Worm (Caenorhabditis elegans) whole organism, L4 larva: ENCODE data around the gene srx-74.

Source experiments
- F37D6.2 ChIP-seq: sonication (generic microtip); optimal IDR thresholded peaks from 2 replicates; lab custom pipeline; 2016; ENCODE audit warnings: mild to moderate bottlenecking, missing genetic modification characterization, missing compliant biosample characterization
- T26A8.4 ChIP-seq: fragments of 200-800 bp; sonication (Bioruptor generic); IDR thresholded peaks from 2 replicates; pipeline ENCODE4 v1.3.6; 2022; ENCODE audit warnings: missing genetic modification characterization, missing compliant biosample characterization
- Y48G9A.11 ChIP-seq: fragments of 200-800 bp; sonication (Bioruptor generic); IDR thresholded peaks from 2 replicates; pipeline ENCODE4 v1.3.6; 2022; ENCODE audit warnings: missing genetic modification reagents, missing genetic modification characterization, missing compliant biosample characterization
- aha-1 ChIP-seq: fragments of 150-350 bp; peaks from one replicate; lab custom pipeline; 2014; ENCODE audit warnings: missing biosample characterization, missing genetic modification characterization
- ama-1 ChIP-seq: fragments of 150-350 bp; optimal IDR thresholded peaks from 2 replicates; lab custom pipeline; 2014; ENCODE audit warnings: inconsistent platforms, mixed read lengths
- ceh-32 ChIP-seq: sonication (generic microtip); optimal IDR thresholded peaks from 2 replicates; lab custom pipeline; 2016; ENCODE audit warnings: mild to moderate bottlenecking, missing genetic modification characterization, missing compliant biosample characterization; ENCODE audit not compliant: poor library complexity
- ceh-82 ChIP-seq: sonication (generic microtip); optimal IDR thresholded peaks from 2 replicates; lab custom pipeline; 2017; ENCODE audit warnings: missing biosample characterization, missing genetic modification characterization
- ctbp-1 ChIP-seq: fragments of 200-800 bp; sonication (Bioruptor generic); IDR thresholded peaks from 2 replicates; pipeline ENCODE4 v1.3.6; 2022; ENCODE audit warnings: missing genetic modification reagents, missing genetic modification characterization, missing compliant biosample characterization
- dmd-6 ChIP-seq: fragments of 200-800 bp; sonication (Bioruptor generic); IDR thresholded peaks from 2 replicates; pipeline ENCODE4 v1.3.6; 2022; ENCODE audit warnings: missing genetic modification reagents, missing genetic modification characterization, missing compliant biosample characterization
- dmd-8 ChIP-seq: fragments of 200-800 bp; sonication (Bioruptor generic); IDR thresholded peaks from 2 replicates; pipeline ENCODE4 v1.3.6; 2022; ENCODE audit warnings: missing genetic modification characterization, missing compliant biosample characterization
- dpl-1 ChIP-seq: fragments of 150-350 bp; optimal IDR thresholded peaks from 2 replicates; lab custom pipeline; 2014; ENCODE audit warnings: missing biosample characterization, missing genetic modification reagents, missing genetic modification characterization
- duxl-1 ChIP-seq: sonication (generic microtip); optimal IDR thresholded peaks from 2 replicates; lab custom pipeline; 2016; ENCODE audit warnings: mild to moderate bottlenecking, missing genetic modification characterization, moderate library complexity, missing compliant biosample characterization; ENCODE audit not compliant: poor library complexity
- dve-1 ChIP-seq: sonication (generic microtip); optimal IDR thresholded peaks from 2 replicates; lab custom pipeline; 2017; ENCODE audit warnings: antibody characterized with exemption, mild to moderate bottlenecking, missing genetic modification characterization, missing compliant biosample characterization; ENCODE audit not compliant: insufficient read depth
- egl-43 ChIP-seq: fragments of 200-800 bp; sonication (Bioruptor generic); IDR thresholded peaks from 2 replicates; pipeline ENCODE4 v1.3.6; 2022; ENCODE audit warnings: missing genetic modification reagents, missing genetic modification characterization, missing compliant biosample characterization
- gei-8 ChIP-seq: fragments of 200-800 bp; sonication (Bioruptor generic); optimal IDR thresholded peaks from 2 replicates; lab custom pipeline; 2018; ENCODE audit warnings: mild to moderate bottlenecking, missing genetic modification characterization, missing compliant biosample characterization
- hlh-11 ChIP-seq: fragments of 200-800 bp; sonication (Bioruptor generic); optimal IDR thresholded peaks from 2 replicates; lab custom pipeline; 2018; ENCODE audit warnings: mild to moderate bottlenecking, missing genetic modification characterization, missing compliant biosample characterization
- jun-1 ChIP-seq: fragments of 150-350 bp; optimal IDR thresholded peaks from 2 replicates; lab custom pipeline; 2014; ENCODE audit warnings: missing biosample characterization, missing genetic modification reagents, missing genetic modification characterization
- lin-1 ChIP-seq: fragments of 200-800 bp; sonication (Bioruptor generic); IDR thresholded peaks from 2 replicates; pipeline ENCODE4 v1.3.6; 2022; ENCODE audit warnings: missing genetic modification reagents, missing genetic modification characterization, missing compliant biosample characterization
- lin-13 ChIP-seq: fragments of 150-350 bp; optimal IDR thresholded peaks from 2 replicates; lab custom pipeline; 2014; ENCODE audit warnings: missing biosample characterization, missing genetic modification reagents, missing genetic modification characterization
- lin-29 ChIP-seq: fragments of 200-800 bp; sonication (Bioruptor generic); IDR thresholded peaks from 2 replicates; pipeline ENCODE4 v1.3.6; 2022; ENCODE audit warnings: missing genetic modification reagents, missing genetic modification characterization, missing compliant biosample characterization
- lsy-2 ChIP-seq, 2 experiments: fragments of 150-350 bp in 1 of 2; sonication (generic microtip) in 1 of 2; optimal IDR thresholded peaks; 2 replicates each; lab custom pipeline; 2014 to 2017; ENCODE audit warnings: missing biosample characterization in 2 of 2, missing genetic modification characterization in 2 of 2
- madf-5 ChIP-seq, 2 experiments: fragments of 200-800 bp; sonication (Bioruptor generic); IDR thresholded peaks; 2 replicates each; pipeline ENCODE4 v1.3.6; 2022; ENCODE audit warnings: missing compliant biosample characterization in 2 of 2, missing genetic modification characterization in 2 of 2
- madf-9 ChIP-seq: fragments of 200-800 bp; sonication (Bioruptor generic); conservative IDR thresholded peaks from 2 replicates; pipeline ENCODE4 v1.3.6; 2022; ENCODE audit warnings: missing genetic modification reagents, missing genetic modification characterization, missing compliant biosample characterization
- mes-2 ChIP-seq: sonication (generic microtip); optimal IDR thresholded peaks from 2 replicates; lab custom pipeline; 2016; ENCODE audit warnings: missing genotype, mild to moderate bottlenecking, missing genetic modification characterization, missing compliant biosample characterization; ENCODE audit not compliant: poor library complexity, severe bottlenecking
- mxl-3 ChIP-seq: fragments of 200-800 bp; sonication (Bioruptor generic); optimal IDR thresholded peaks from 2 replicates; lab custom pipeline; 2018; ENCODE audit warnings: mild to moderate bottlenecking, missing genetic modification characterization, missing compliant biosample characterization
- nhr-28 ChIP-seq: fragments of 150-350 bp; optimal IDR thresholded peaks from 2 replicates; lab custom pipeline; 2014; ENCODE audit warnings: missing biosample characterization, missing genetic modification characterization
- nhr-48 ChIP-seq: sonication (generic microtip); optimal IDR thresholded peaks from 2 replicates; lab custom pipeline; 2016; ENCODE audit warnings: mild to moderate bottlenecking, missing genetic modification characterization, missing compliant biosample characterization
- nhr-6 ChIP-seq: fragments of 150-350 bp; optimal IDR thresholded peaks from 2 replicates; lab custom pipeline; 2014; ENCODE audit warnings: missing biosample characterization, missing genetic modification characterization
- nhr-76 ChIP-seq: fragments of 150-350 bp; optimal IDR thresholded peaks from 2 replicates; lab custom pipeline; 2014; ENCODE audit warnings: missing biosample characterization, missing genetic modification characterization
- set-16 ChIP-seq: fragments of 200-800 bp; sonication (Bioruptor generic); IDR thresholded peaks from 2 replicates; pipeline ENCODE4 v1.3.6; 2022; ENCODE audit warnings: missing genetic modification reagents, missing genetic modification characterization, missing compliant biosample characterization
- snpc-4 ChIP-seq: fragments of 150-350 bp; optimal IDR thresholded peaks from 2 replicates; lab custom pipeline; 2014; ENCODE audit warnings: missing biosample characterization, missing genetic modification characterization
- spr-1 ChIP-seq: sonication (generic microtip); optimal IDR thresholded peaks from 2 replicates; lab custom pipeline; 2016; ENCODE audit warnings: mild to moderate bottlenecking, missing genetic modification characterization, missing compliant biosample characterization
- spr-3 ChIP-seq: fragments of 200-800 bp; sonication (Bioruptor generic); optimal IDR thresholded peaks from 2 replicates; lab custom pipeline; 2018; ENCODE audit warnings: mild to moderate bottlenecking, missing genetic modification characterization, missing compliant biosample characterization
- tra-1 ChIP-seq: fragments of 200-800 bp; sonication (Bioruptor generic); IDR thresholded peaks from 2 replicates; pipeline ENCODE4 v1.3.6; 2022; ENCODE audit warnings: missing genetic modification reagents, missing genetic modification characterization, missing compliant biosample characterization
- unc-62 ChIP-seq, 3 experiments: fragments of 150-350 bp in 1 of 3; sonication (generic microtip); optimal IDR thresholded peaks in 2 of 3; peaks in 1 of 3; 1 replicate in 1 of 3; 2 replicates in 2 of 3; lab custom pipeline; 2014 to 2017; ENCODE audit warnings: missing biosample characterization in 3 of 3, missing genetic modification characterization in 3 of 3, missing genetic modification reagents in 3 of 3, missing genotype in 1 of 3
- ztf-7 ChIP-seq: fragments of 150-350 bp; optimal IDR thresholded peaks from 2 replicates; lab custom pipeline; 2014; ENCODE audit warnings: missing biosample characterization, missing genetic modification characterization

srx-74 gene

DNA sequence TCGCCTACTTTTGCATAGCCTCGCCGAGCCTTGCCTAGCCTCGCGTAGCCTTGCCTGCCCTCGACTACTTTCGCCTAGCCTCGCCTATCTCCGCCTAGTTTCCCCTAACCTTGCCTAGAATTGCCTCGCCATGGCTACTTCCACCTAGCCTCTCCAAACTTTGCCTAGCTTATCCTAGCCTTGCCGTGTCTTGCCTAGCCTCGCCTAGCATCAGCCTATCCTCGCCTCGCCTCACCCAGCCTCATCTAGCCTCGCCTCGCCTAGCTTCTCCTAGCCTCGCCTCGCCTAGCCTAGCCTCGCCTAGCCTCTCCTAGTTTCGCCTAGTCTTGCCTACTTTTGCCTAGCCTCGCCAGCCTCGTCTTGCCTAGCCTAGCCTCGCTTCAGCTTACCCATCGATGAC, 4.8 kb upstream of the srx-74 start:
- TF ChIP-seq set-16 (peak; percentile 80), nhr-6 (no peak), dmd-8 (peak; percentile 45; the same call in 1 of the 2 replicates)

DNA sequence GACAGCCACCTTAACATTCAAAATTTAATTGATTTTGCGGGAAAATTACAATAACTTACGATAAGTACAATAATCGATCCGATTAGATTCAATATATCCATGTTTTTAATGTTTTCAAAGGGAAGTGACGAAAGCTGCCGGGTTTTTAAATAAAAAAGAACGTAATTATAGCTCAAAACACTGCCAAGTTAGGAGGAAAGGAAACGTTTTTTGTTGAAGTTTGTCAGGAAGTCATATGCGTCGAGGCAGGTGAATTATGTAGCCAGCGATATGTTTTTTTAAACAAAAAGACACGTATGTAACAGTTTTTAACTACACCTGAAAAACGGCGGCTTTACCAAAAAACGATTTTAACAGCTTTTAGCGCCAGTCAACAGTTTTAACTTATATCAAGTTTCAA, 3.4 kb upstream of the srx-74 start, which contains the start of gene srx-73:
srx-73 (minus strand) TSS at position 101 of the 400 bp plus-strand sequence.
- no peak for TF ChIP-seq duxl-1 (tag; lab: Kevin White, UChicago)
- TF ChIP-seq dmd-8: no peak

DNA sequence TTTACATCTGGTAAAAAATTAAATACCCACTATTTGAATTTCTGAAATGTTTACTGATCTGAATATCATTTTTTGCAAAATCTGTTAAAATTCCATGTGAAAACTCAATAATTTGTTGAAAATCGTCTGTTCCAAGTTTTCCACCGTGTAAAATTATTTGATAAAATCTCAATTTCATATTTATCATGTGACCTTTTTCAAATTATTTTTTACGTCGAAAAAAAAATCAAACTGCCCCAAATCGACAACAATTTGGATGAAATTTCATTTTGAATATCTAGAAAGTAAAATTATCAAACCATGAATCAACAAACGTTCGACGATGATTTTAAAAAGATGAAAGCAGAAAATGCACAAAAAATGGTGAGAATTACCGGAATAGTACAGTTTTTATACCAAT, 7.1 kb downstream of the srx-74 start, which contains the start of gene F41F3.9:
F41F3.9 (plus strand) TSS at position 301 of the 400 bp plus-strand sequence.
- TF ChIP-seq lsy-2 (tag; optimal IDR thresholded peaks at IDR 0.05; lab: Kevin White, UChicago) (no peak), F37D6.2 (no peak), lin-1 (GFP tag; lab: Robert Waterston, UW) (no peak), lin-29 (no peak), Y48G9A.11 (GFP tag; lab: Robert Waterston, UW) (no peak), madf-9 (GFP tag; lab: Robert Waterston, UW) (no peak), ceh-32 (tag; lab: Kevin White, UChicago) (no peak), gei-8 (GFP tag; lab: Kevin White, UChicago) (no peak)

DNA sequence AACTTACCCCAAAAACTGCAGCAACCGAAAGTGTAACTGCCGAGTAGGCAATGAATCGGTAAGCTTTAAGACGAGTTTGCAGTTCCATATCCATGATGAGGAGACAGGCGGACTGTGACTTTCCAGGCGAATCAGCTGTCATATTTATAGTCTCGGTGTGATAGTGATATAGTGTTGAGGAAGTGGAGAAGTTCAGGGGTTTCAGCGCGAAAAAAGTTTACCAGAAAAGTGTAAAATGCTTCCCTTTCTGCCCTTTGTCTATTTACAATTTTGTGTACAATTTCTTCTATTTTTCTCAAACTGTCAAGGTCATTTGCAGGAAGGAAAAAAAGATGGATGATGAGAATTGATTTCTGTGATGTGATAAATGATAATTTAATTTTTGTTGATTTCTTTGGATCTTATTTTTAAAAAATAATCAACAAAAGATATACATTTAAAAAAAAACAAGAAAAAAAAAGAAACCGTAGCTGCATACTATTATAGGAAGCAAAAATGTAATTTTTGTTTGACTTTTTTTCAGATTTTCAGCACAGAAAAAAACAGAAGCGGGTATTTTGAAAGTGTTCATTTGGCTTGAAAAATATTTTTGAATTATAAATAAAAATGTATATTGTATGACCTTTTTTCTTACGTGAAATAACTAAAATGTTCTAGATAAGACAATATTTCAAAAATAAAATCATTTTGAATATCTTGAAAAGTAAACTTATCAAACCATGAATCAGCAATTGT, 8.3 kb downstream of the srx-74 start, which contains the start of the genes col-139 and F41F3.1:
col-139 (minus strand) TSS at position 101 of the 735 bp plus-strand sequence.
F41F3.1 (plus strand) TSS at position 685 of the 735 bp plus-strand sequence.
- TF ChIP-seq lin-13 (GFP tag; lab: Kevin White, UChicago) (no peak), snpc-4 (tag; lab: Kevin White, UChicago) (no peak), ztf-7 (tag; lab: Kevin White, UChicago) (no peak), nhr-28 (tag; lab: Kevin White, UChicago) (no peak), ama-1 (lab: Kevin White, UChicago) (no peak), jun-1 (no peak), nhr-48 (tag; lab: Kevin White, UChicago) (no peak)

DNA sequence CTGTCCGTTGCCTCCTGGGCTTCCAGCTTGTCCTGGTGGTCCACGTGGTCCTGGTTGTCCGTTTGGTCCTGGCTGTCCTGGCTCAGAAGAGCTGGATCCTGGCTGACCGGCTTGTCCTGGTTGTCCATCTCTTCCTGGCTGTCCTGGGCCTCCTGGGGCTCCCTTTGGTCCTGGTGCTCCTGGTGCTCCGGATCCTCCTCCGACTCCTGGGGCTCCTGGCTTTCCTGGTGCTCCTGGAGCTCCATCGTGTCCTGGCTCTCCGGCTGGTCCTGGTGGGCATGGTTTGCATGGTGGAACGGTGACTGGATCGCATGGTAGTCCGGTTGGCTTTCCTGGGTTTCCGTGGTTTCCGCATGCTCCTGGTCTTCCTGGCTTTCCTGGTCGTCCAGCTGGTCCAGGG, 9.2 kb downstream of the srx-74 start:
- TF ChIP-seq nhr-76 (tag; lab: Kevin White, UChicago) (no peak), tra-1 (0 out of 2 replicates have a peak, but pooled peaks have one; percentile 29), dve-1 (no peak), egl-43 (GFP tag; lab: Robert Waterston, UW) (0 out of 2 replicates have a peak, but pooled peaks have one; percentile 26), ctbp-1 (0 out of 2 replicates have a peak, but pooled peaks have one; percentile 6), T26A8.4 (peak; percentile 29; the same call in 1 of the 2 replicates), madf-5 (GFP tag; IDR thresholded peaks at IDR 0.05; lab: Robert Waterston, UW) (peak; percentile 30 to 79; a peak in 1 of 4 replicates), set-16 (peak; percentile 99), mxl-3 (GFP tag; lab: Kevin White, UChicago) (peak; percentile 17)

DNA sequence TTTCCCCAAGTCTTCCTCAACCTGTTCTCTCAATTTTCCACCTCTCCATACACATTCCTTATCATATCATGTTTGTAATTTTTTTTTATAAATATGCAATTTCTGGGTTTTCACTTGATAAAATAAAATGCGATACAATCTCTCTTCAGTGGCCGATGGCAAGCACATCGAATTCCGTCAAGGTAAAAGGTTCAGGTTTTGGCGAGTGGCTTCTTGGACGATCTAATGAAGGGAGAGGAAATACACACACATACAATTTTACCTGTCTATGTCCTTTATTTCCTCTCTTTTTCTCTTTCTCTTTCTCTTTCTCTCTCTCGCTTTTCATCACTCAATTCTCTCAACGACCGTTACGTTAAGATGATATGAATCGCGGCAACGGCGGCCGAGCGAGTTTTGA, 10.8 kb downstream of the srx-74 start:
- no peak for TF ChIP-seq ceh-82 (tag; lab: Kevin White, UChicago)
- TF ChIP-seq mxl-3 (GFP tag; lab: Kevin White, UChicago): peak; percentile 70
- TF ChIP-seq mes-2 (tag; lab: Kevin White, UChicago): no peak
- peak; percentile 68 for TF ChIP-seq nhr-48 (tag; lab: Kevin White, UChicago)
- peak; percentile 35 for TF ChIP-seq aha-1 (tag; lab: Kevin White, UChicago)
- no peak for TF ChIP-seq F37D6.2
- peak; percentile 58 for TF ChIP-seq hlh-11 (tag; lab: Kevin White, UChicago)
- peak; percentile 3 for TF ChIP-seq dpl-1 (GFP tag; lab: Kevin White, UChicago)
- peak; percentile 54 for TF ChIP-seq spr-1 (tag; lab: Kevin White, UChicago)
- TF ChIP-seq unc-62 (GFP tag; optimal IDR thresholded peaks at IDR 0.05 in 1 of 2; lab: Kevin White, UChicago): peak in 1 of 2 experiments; percentile 5
- no peak for TF ChIP-seq unc-62 (tag; optimal IDR thresholded peaks at IDR 0.05; lab: Kevin White, UChicago)
- TF ChIP-seq nhr-28 (tag; lab: Kevin White, UChicago): peak; percentile 61
- 0 out of 2 replicates have a peak, but pooled peaks have one; percentile 12 for TF ChIP-seq dmd-6 (GFP tag; lab: Robert Waterston, UW)
- no peak for TF ChIP-seq gei-8 (GFP tag; lab: Kevin White, UChicago)
- TF ChIP-seq spr-3: peak; percentile 21
